Worm (Caenorhabditis elegans): Measurements from ENCODE around the gene srg-25.

The srg-25 gene

DNA sequence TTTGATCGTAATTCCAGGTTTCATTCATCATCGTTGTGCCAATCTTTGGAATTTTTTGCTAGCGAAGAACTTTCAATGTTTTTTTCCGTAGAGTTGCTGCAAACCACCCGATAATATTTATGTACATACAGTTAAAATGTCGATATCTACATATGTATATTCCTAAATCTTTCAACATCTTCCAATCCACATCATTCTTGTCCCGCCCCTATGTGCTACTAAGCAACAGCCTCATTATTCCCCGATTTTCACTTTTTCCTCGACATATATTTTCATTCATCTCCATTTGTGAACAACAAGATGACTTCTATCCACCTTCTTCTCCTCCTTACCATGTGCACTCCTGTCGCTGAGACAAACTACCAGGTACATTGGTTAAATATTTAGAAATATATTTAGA, 26.8 kb upstream of the srg-25 start, which contains the start of gene C35A11.3:
Gene C35A11.3 (plus strand): TSS at position 301 of the 400 bp plus-strand sequence.
- TF ChIP-seq lin-13 (GFP tag; optimal IDR thresholded peaks at IDR 0.05) (no peak), hlh-30 (tag; optimal IDR thresholded peaks at IDR 0.05; ENCODE audit: insufficient read depth) (no peak)

DNA sequence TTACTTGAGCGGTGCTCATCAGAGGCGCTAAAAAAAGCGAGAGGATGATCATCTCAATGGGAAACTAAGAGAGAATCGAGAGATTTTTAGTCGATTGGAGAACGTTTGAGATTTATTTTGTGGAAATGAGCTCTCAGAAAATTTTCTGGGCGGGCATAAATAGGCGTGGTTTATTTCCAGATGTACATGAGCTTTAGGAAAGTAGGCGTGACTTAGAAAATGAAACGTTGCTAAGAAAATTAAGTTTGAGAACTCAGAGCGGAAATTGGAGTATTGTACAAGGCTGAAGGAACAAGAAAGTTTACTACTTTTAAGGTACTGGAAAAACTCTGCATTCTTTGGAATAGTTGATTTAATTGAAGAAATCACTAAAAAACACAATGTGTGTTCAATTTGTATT, 23.5 kb upstream of the srg-25 start, which contains the start of gene T09D3.9:
Gene T09D3.9 (minus strand): TSS at position 101 of the 400 bp plus-strand sequence.
- peak; percentile 2 for TF ChIP-seq aha-1 (tag)
- no peak for TF ChIP-seq F26F4.8 (GFP tag; conservative IDR thresholded peaks at IDR 0.05)
- no peak for TF ChIP-seq zip-11 (GFP tag; IDR thresholded peaks at IDR 0.05)
- no peak for TF ChIP-seq dve-1 (tag; optimal IDR thresholded peaks at IDR 0.05; ENCODE audit: insufficient read depth)
- no peak for TF ChIP-seq fkh-10 (GFP tag; optimal IDR thresholded peaks at IDR 0.05)
- no peak for TF ChIP-seq nhr-237 (tag; optimal IDR thresholded peaks at IDR 0.05)

DNA sequence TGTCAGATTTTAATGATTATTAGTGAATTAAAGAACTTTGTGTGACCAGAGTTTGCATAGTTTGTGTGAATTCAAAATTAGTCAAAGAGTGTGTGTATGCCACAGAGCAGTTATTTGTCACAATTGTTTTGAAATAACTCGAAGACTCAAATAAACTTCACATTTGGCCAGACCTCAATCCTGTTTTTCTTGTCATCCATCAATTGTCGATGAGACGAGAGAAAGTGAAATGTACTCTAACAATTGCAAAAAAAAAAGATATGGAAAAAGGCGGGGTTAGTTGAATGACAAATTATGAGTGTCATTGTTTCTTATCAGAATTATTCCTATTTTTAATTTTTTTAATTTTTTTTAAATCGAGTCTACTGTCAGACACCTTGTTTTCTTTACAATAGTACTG, 19.5 kb upstream of the srg-25 start, which contains the start of gene T09D3.8:
Gene T09D3.8 (plus strand): TSS at position 301 of the 400 bp plus-strand sequence.
- TF ChIP-seq fkh-10 (GFP tag; optimal IDR thresholded peaks at IDR 0.05) (no peak), mdt-29 (GFP tag; IDR thresholded peaks at IDR 0.05) (no peak), daf-8 (GFP tag; IDR thresholded peaks at IDR 0.05) (no peak), daf-12 (tag; optimal IDR thresholded peaks at IDR 0.05) (no peak)

DNA sequence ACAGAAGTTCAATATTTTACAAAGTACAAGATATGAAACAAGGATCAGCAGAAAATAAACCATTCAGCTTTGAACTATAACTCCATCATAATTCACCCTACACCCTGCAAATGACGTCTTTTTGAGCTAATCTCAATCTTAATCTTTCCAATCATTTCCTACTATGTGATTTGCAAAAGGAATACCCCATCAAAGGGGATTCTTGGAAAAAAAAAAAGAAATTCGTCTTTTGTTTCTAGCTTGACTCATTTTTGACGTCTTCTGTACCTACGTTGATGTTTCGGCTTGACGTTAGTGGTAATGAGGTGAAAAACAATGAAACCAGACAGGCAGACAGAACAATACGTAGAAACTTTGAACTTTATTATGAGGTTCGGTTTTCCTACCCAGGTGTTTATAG, 16.9 kb upstream of the srg-25 start:
- no peak for TF ChIP-seq lin-38 (GFP tag; IDR thresholded peaks at IDR 0.05)
- TF ChIP-seq arid-1 (GFP tag; conservative IDR thresholded peaks at IDR 0.05) = no peak
- no peak for TF ChIP-seq R02D3.7 (tag; optimal IDR thresholded peaks at IDR 0.05)
- TF ChIP-seq lin-15B (tag; optimal IDR thresholded peaks at IDR 0.05) = no peak
- TF ChIP-seq attf-4 (tag; optimal IDR thresholded peaks at IDR 0.05) = no peak
- TF ChIP-seq sdz-12 (GFP tag; optimal IDR thresholded peaks at IDR 0.05) = no peak
- TF ChIP-seq ZK337.2 (GFP tag; IDR thresholded peaks at IDR 0.05) = no peak
- TF ChIP-seq pqm-1 (tag; optimal IDR thresholded peaks at IDR 0.05) = no peak
- no peak for TF ChIP-seq nhr-25 (tag; optimal IDR thresholded peaks at IDR 0.05; ENCODE audit: borderline replicate concordance, insufficient read depth)
- TF ChIP-seq jun-1 (tag; optimal IDR thresholded peaks at IDR 0.05) = no peak
- no peak for TF ChIP-seq cey-2 (tag; optimal IDR thresholded peaks at IDR 0.05; ENCODE audit: borderline replicate concordance, insufficient read depth)
- TF ChIP-seq lin-29 (GFP tag; IDR thresholded peaks at IDR 0.05) = no peak
- no peak for TF ChIP-seq mxl-3 (GFP tag; optimal IDR thresholded peaks at IDR 0.05)
- no peak for TF ChIP-seq dmd-9 (GFP tag; IDR thresholded peaks at IDR 0.05)
- TF ChIP-seq T20F7.1 (GFP tag; optimal IDR thresholded peaks at IDR 0.05) = no peak

DNA sequence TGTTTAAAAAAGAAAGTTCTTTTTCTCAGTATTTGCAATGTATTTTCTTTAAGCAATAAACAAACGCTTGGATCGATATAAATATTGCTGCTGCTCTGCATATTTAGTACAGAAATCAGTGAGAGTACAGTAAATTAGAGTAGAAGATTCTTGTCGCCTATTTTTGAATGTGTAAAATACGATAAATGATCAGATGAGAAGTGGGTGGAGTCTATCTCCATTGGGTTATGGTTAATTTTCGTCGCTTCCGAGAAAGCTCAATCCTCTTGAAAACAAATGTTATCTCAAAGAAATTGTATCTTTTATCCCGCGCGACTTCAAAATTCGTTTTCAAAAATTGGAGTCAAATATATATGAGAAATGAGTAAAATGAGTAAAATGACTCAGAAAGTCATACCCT, 13.5 kb upstream of the srg-25 start, which contains the start of gene nhr-216:
Gene nhr-216 (minus strand): TSS at position 101 of the 400 bp plus-strand sequence.
- TF ChIP-seq aha-1 (tag) (peak; percentile 71), tra-1 (GFP tag; IDR thresholded peaks at IDR 0.05) (no peak), ceh-20 (GFP tag; IDR thresholded peaks at IDR 0.05) (no peak)

DNA sequence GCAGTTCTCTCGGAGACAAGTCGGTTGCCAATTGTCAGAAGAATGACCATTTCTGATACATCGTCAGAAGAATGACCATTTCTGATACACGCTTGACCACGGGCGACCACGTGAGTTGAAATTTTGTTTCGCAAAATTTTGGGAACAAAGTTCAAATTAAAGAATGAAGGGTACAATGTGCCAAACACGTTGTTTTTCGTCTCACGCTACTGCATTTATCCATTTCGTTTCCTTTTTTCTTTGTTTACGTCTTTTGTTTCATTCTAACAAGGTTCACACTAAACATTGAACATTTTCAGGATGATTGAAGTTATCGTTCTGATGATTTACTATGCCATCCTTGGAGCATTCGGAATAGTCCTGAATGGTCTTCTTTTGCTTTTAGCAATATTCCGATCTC, 6.2 kb upstream of the srg-25 start, which contains the start of gene srd-9:
Gene srd-9 (plus strand): TSS at position 301 of the 400 bp plus-strand sequence.
- TF ChIP-seq attf-4 (tag; optimal IDR thresholded peaks at IDR 0.05) (no peak), nhr-102 (tag; optimal IDR thresholded peaks at IDR 0.05) (no peak), vab-7 (GFP tag; IDR thresholded peaks at IDR 0.05) (no peak), aly-2 (tag; optimal IDR thresholded peaks at IDR 0.05) (no peak), madf-5 (GFP tag; IDR thresholded peaks at IDR 0.05) (no peak), nhr-41 (GFP tag; IDR thresholded peaks at IDR 0.05) (no peak), tag-97 (GFP tag; IDR thresholded peaks at IDR 0.05) (no peak), duxl-1 (tag; optimal IDR thresholded peaks at IDR 0.05; ENCODE audit: poor library complexity) (no peak), Y5F2A.4 (GFP tag; optimal IDR thresholded peaks at IDR 0.05) (no peak), pha-4 (GFP tag; IDR thresholded peaks at IDR 0.05) (no peak), pha-4 (tag; optimal IDR thresholded peaks at IDR 0.05) (no peak), hmg-1.1 (GFP tag; IDR thresholded peaks at IDR 0.05) (no peak), saeg-2 (GFP tag; IDR thresholded peaks at IDR 0.05) (no peak), daf-12 (tag; optimal IDR thresholded peaks at IDR 0.05) (no peak), unc-130 (GFP tag; optimal IDR thresholded peaks at IDR 0.05) (no peak), Y75B8A.6 (GFP tag; IDR thresholded peaks at IDR 0.05) (no peak), unc-39 (tag; optimal IDR thresholded peaks at IDR 0.05) (no peak)

Data from whole organism, L4 larva.